Fruit fly (Drosophila melanogaster) ovary, adult (tissue): ENCODE results near the gene Fbw5.
A peak's percentile ranks its signal among the peaks of the same experiment; 100 is the strongest.

Experiments
- CG17801 ChIP-seq: fragments of 200-800 bp; optimal IDR thresholded peaks from 2 replicates; lab custom pipeline; 2019; ENCODE audit warnings: missing biosample characterization, mild to moderate bottlenecking, missing genetic modification characterization, moderate library complexity; ENCODE audit not compliant: partially characterized antibody

Fbw5 gene

dm6 chr2L:6085733-6086317, 20.1 kb upstream of the Fbw5 start:
- no peak for TF ChIP-seq CG17801 (GFP tag; lab: Kevin White, UChicago)

- TF ChIP-seq CG17801 (GFP tag; lab: Kevin White, UChicago), result no peak
Measured at dm6 chr2L:6084694-6085093, 18.9 kb upstream of the Fbw5 start.

- peak; percentile 28 for TF ChIP-seq CG17801 (GFP tag; lab: Kevin White, UChicago)
Measured at dm6 chr2L:6082936-6083627, 17.3 kb upstream of the Fbw5 start.

dm6 chr2L:6082157-6082645, 16.4 kb upstream of the Fbw5 start, which contains the start of gene Kr-h1:
Kr-h1 (plus strand) TSS chr2L:6082603.
- no peak for TF ChIP-seq CG17801 (GFP tag; lab: Kevin White, UChicago)

- no peak for TF ChIP-seq CG17801 (GFP tag; lab: Kevin White, UChicago)
Measured at dm6 chr2L:6081134-6081832, 15.5 kb upstream of the Fbw5 start.

dm6 chr2L:6080329-6080728, 14.6 kb upstream of the Fbw5 start:
- TF ChIP-seq CG17801 (GFP tag; lab: Kevin White, UChicago), result no peak

dm6 chr2L:6078757-6079351, 13.1 kb upstream of the Fbw5 start:
- peak; percentile 2 for TF ChIP-seq CG17801 (GFP tag; lab: Kevin White, UChicago)

dm6 chr2L:6077632-6078031, 11.9 kb upstream of the Fbw5 start:
- no peak for TF ChIP-seq CG17801 (GFP tag; lab: Kevin White, UChicago)

- no peak for TF ChIP-seq CG17801 (GFP tag; lab: Kevin White, UChicago)
Measured at dm6 chr2L:6076829-6077364, 11.1 kb upstream of the Fbw5 start.

- no peak for TF ChIP-seq CG17801 (GFP tag; lab: Kevin White, UChicago)
Measured at dm6 chr2L:6076143-6076542, 10.4 kb upstream of the Fbw5 start.

dm6 chr2L:6075345-6075744, 9.6 kb upstream of the Fbw5 start:
- no peak for TF ChIP-seq CG17801 (GFP tag; lab: Kevin White, UChicago)

dm6 chr2L:6074314-6074713, 8.6 kb upstream of the Fbw5 start:
- no peak for TF ChIP-seq CG17801 (GFP tag; lab: Kevin White, UChicago)

- no peak for TF ChIP-seq CG17801 (GFP tag; lab: Kevin White, UChicago)
Measured at dm6 chr2L:6073894-6074293, 8.1 kb upstream of the Fbw5 start.

- no peak for TF ChIP-seq CG17801 (GFP tag; lab: Kevin White, UChicago)
Measured at dm6 chr2L:6072124-6072523, 6.4 kb upstream of the Fbw5 start.

dm6 chr2L:6070656-6071231, 5.0 kb upstream of the Fbw5 start, which contains the start of the genes CG9154 and Kr-h2:
CG9154 (minus strand) TSS chr2L:6070686.
Kr-h2 (plus strand) TSS chr2L:6070990.
- no peak for TF ChIP-seq CG17801 (GFP tag; lab: Kevin White, UChicago)
